Fruit fly (Drosophila melanogaster) Kc167 (cell line): ENCODE results near the gene AdoR.

Experiments used
- Myc ChIP-seq: fragments of >200 bp; optimal IDR thresholded peaks from 2 replicates; lab custom pipeline; 2017; ENCODE audit warnings: missing external identifiers
- Sin3A ChIP-seq: fragments of >200 bp; optimal IDR thresholded peaks from 2 replicates; lab custom pipeline; 2018; ENCODE audit warnings: missing external identifiers
- h ChIP-seq: fragments of >200 bp; optimal IDR thresholded peaks from 3 replicates; lab custom pipeline; 2018; ENCODE audit warnings: missing external identifiers
- insv ChIP-seq: fragments of >200 bp; optimal IDR thresholded peaks from 3 replicates; lab custom pipeline; 2018; ENCODE audit warnings: missing external identifiers
- psq ChIP-seq: fragments of >200 bp; optimal IDR thresholded peaks from 2 replicates; lab custom pipeline; 2017; ENCODE audit warnings: missing external identifiers
- ttk ChIP-seq: sonication (Bioruptor generic); optimal IDR thresholded peaks from 2 replicates; lab custom pipeline; 2017; ENCODE audit warnings: missing external identifiers

The AdoR gene

DNA sequence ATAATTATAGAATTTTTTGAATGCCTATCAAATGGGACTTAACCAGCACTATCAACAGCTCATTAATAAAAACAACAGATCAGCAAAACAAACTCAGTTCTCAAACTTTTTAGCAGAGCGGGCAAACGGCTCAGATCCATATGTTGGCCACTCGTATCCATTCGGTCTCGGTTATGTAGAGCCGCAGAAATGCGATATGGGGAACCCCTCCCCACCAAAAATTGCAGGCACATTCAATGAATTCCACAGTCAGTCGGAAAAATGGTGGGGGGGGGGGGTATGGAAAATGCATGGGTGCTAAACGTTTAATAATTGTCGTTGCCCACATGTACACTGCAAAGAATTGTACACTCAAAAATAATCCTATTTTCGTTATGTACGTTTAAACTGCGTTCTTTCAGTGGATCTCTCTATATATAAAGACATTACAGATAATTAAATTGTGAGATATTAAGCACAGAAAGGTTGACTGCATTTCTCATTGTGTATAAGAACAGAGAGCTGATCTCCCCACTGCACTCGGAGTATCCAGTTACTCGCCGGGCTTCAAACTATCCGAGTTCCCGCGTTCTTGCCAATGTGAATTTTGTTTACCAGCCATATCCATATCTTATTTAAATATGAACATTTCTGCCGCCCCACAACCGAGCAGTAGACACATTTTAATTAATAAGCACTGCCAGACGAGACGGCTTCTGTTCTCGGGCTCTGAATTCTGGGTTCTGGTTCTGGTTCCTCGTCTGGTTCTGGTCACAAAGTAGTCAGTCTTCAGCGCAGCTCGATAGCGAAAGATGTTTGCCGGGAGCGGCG lies 2.1 kb upstream of the AdoR start, which contains the start of gene CG15529:
CG15529 (plus strand) TSS at position 760 of the 810 bp plus-strand sequence.
- TF ChIP-seq ttk (lab: Kevin White, UChicago) = no peak
- TF ChIP-seq Myc (lab: Kevin White, UChicago) = no peak
- TF ChIP-seq psq = no peak
- TF ChIP-seq h (lab: Kevin White, UChicago) = no peak
- TF ChIP-seq Sin3A (lab: Kevin White, UChicago) = no peak
- TF ChIP-seq insv (lab: Kevin White, UChicago) = no peak

DNA sequence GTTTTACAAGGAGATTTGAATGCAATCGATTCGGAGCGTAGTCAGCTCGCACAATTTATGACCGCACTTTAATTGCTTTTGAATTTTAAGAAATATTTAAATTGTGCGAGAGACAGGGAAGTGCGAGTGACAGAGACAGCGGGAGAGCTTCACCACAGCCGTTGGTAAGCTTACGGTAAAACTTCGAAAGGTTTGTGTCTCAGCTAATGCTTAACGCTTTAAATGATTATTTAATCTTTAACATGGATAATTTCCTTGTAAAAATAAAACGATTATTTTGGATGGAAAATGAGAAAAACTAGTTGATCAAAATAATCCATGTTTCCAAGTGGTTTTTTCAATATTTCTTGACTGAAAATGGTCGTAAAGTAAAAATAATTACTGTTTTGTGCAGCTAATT lies 1.2 kb upstream of the AdoR start:
- no peak for TF ChIP-seq Myc (lab: Kevin White, UChicago)
- TF ChIP-seq h (lab: Kevin White, UChicago) = no peak
- no peak for TF ChIP-seq insv (lab: Kevin White, UChicago)
- TF ChIP-seq psq = no peak

DNA sequence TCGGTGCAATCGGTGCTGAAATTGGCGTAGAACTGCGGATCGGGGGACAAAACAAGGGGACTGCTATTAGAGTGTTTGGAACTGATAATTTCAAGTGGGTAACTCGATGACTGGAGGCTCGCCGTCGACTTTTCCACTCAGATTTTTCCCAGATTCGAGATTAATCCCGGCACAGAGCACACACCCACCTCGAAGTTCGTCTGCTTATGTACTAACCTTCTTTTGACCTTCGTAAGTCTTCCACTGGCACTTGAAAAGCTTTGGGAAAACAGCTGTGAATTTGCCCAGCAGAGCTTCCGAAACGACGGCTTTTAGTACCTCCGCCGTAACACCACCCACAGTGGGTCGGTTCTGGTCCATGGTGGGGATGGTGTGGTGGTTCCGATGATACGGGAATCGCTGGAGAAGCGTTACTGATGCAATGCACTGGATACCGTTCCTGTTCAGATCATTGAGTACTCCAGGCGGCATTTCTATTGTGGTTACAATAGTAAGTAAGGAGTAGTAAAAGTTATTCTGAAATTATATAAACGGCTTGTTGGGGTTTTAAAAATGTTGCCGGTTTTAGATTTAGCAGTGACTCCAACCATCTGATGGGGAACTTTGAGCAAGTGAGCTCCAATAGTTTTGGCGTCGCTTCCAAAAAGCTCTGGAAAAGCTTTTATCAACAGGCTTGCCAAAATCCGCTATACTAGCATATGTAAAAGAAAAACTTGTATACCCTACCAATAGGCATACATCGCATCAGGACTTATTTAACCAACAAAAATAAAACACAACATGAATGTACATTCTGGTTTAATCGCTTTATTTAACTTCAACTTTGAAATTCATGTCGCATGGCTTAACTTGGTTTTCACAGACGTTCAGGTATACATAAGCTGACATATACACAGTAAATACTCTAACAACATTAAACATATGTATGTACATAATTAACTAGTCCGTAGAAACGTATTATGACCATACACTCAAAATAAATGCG lies 15.1 kb downstream of the AdoR start, which contains the start of gene Tpi:
Tpi (minus strand) TSS at position 537 of the 985 bp plus-strand sequence.
- no peak for TF ChIP-seq Sin3A (lab: Kevin White, UChicago)
- no peak for TF ChIP-seq psq
- TF ChIP-seq insv (lab: Kevin White, UChicago) = no peak
- TF ChIP-seq Myc (lab: Kevin White, UChicago) = no peak
- no peak for TF ChIP-seq ttk (lab: Kevin White, UChicago)

DNA sequence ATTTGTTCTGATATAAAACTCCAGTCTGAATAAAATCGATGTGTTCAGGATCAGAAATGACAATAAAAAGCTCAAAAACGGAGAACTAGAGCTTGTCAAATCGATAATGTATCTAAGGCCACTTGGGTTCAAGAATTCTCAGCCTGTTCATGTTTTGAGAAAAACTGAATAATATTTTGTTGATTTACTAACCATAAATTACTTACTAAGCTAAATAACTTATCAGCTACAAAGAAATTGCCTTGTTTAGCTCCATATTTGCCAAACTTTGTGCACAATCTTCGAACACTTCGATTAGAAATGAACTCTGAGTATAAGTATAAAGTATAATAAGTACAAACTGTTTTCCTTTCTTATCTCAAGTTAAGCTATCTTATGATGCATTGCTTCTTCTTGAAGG lies 17.1 kb downstream of the AdoR start, which contains the start of gene CG31029:
CG31029 (minus strand) TSS at position 101 of the 400 bp plus-strand sequence.
- TF ChIP-seq ttk (lab: Kevin White, UChicago) (no peak), Sin3A (lab: Kevin White, UChicago) (no peak), psq (no peak), h (lab: Kevin White, UChicago) (no peak), Myc (lab: Kevin White, UChicago) (no peak), insv (lab: Kevin White, UChicago) (no peak)

DNA sequence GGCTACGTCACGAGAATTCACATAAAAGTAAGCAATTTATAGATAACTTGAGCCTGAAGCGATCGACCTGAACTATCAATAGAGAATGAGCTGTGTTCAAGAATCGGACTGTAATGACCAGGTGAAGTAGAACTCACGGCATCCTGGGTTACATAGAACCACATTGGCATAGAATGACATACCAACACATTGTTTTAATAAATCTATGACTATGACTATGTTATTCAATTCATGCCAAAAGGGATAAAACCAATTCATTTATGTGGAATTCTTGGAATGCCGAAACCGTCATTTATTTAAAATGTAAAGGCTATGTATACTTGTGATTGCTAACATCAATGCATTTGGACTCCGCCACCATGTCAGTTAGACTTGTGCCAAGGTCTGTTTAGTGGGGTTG lies 20.4 kb downstream of the AdoR start, which contains the start of gene Ppi1:
Ppi1 (minus strand) TSS at position 101 of the 400 bp plus-strand sequence.
- TF ChIP-seq h (lab: Kevin White, UChicago) = no peak
- no peak for TF ChIP-seq psq
- no peak for TF ChIP-seq Myc (lab: Kevin White, UChicago)
- no peak for TF ChIP-seq ttk (lab: Kevin White, UChicago)
- no peak for TF ChIP-seq insv (lab: Kevin White, UChicago)
- TF ChIP-seq Sin3A (lab: Kevin White, UChicago) = no peak

DNA sequence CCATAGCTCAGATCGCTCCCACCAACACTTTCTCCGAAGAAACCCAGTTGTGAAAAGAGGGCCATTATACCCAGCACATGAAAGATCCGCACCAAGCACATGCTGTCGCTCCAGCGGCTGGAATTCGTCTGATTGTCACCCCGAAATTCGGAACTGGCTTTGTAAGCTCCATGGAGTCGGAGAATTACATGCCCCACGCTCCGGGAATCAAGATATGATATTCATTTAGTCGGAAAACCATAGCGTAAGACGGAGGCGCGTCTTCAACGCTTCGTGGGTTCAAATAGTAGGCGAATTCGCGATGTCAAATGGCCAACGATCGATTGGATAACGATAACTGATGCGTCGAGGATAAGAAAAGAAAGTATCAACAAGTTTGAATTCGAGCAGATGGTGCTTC lies 24.8 kb downstream of the AdoR start, which contains the start of gene CG45073:
CG45073 (minus strand) TSS at position 101 of the 400 bp plus-strand sequence.
- TF ChIP-seq insv (lab: Kevin White, UChicago) (no peak), ttk (lab: Kevin White, UChicago) (no peak), h (lab: Kevin White, UChicago) (no peak), Sin3A (lab: Kevin White, UChicago) (no peak), psq (no peak), Myc (lab: Kevin White, UChicago) (no peak)

DNA sequence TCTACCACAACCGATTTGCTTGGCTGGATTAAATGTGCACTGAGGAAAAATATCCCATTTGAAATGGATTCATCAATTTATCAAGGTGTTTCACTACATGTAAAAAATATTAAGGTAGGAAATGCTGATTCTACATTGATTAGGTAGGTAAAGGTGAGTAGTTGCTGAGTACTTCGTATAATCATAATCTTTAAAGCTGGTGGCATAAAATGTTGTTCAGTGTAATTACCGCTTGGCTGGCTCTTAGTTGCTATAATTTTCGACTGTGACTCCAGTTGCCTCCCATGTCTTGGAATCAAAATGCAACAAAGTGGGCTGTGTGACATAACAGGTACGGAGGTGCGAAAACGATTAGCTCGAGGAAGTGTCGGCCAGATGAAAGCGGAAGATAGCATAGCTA lies 26.2 kb downstream of the AdoR start, which contains the start of gene CG45072:
CG45072 (minus strand) TSS at position 101 of the 400 bp plus-strand sequence.
- no peak for TF ChIP-seq Myc (lab: Kevin White, UChicago)
- no peak for TF ChIP-seq psq
- TF ChIP-seq Sin3A (lab: Kevin White, UChicago) = no peak
- no peak for TF ChIP-seq ttk (lab: Kevin White, UChicago)
- no peak for TF ChIP-seq h (lab: Kevin White, UChicago)
- TF ChIP-seq insv (lab: Kevin White, UChicago) = no peak

DNA sequence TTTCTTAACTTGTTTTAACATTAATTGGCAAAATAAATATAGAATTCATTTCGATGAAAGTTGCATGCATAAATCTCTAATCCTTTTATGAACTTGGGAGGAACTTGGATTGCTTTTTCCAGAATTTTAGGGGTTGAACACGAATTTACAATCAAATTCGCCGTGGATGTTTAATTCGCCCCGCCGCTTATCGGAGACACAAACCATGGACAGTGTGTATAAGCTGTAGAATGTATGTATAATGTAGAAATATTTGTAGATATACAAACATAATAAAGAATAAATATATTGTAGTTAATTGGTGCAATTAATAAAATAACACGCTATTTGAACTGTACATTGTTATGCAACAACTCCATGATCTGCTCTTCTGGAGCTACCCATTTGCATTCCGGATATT lies 27.7 kb downstream of the AdoR start:
- TF ChIP-seq insv (lab: Kevin White, UChicago) (no peak), h (lab: Kevin White, UChicago) (no peak), Sin3A (lab: Kevin White, UChicago) (no peak), psq (no peak), ttk (lab: Kevin White, UChicago) (no peak), Myc (lab: Kevin White, UChicago) (no peak)

DNA sequence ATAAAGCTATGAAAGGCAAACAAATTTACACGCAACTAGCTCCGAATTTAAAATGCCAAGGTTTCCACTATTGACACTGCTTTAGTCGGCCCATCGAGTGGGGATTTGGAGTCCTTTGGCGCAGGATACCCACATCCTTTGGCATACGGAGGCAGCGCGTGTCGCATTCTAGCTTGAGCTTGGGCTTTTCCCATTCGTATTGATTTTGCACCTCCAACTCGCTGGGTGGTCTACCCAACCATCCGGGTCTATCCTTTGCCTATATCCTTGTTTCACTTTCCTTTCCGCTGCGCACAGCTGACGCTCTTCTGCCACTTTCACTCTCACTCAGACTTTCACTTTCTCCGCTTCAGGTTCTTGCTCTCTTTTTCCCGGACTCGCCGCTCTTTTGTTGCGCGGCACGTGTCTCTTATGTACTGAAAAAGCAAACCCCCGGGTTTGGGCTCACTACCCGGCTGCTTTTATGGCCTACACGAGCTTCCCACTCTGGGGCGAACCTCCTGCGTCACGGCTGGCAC lies 35.1 kb downstream of the AdoR start:
- no peak for TF ChIP-seq Sin3A (lab: Kevin White, UChicago)
- TF ChIP-seq ttk (lab: Kevin White, UChicago) = no peak
- TF ChIP-seq Myc (lab: Kevin White, UChicago) = no peak
- TF ChIP-seq h (lab: Kevin White, UChicago) = no peak
- no peak for TF ChIP-seq insv (lab: Kevin White, UChicago)
- no peak for TF ChIP-seq psq

DNA sequence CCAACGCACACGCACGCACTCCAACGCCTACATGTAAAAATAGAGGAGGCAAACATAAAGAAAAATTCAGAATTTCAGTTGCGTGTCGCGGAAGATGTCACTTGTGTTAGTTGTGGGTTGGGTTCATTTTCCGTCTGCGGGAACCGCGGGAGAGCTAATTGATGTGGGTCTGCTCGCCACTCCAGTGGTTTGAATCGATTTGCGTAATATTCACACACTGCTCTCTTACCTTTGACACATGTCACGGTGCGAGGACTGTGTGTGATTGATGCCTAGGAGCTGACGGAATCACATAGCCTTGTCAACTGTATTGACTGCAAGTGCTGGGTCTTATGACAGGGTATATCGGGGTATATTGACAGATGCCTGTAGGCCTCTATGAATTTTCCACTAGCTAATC lies 38.4 kb downstream of the AdoR start:
- TF ChIP-seq psq = no peak
- no peak for TF ChIP-seq Sin3A (lab: Kevin White, UChicago)
- no peak for TF ChIP-seq Myc (lab: Kevin White, UChicago)

DNA sequence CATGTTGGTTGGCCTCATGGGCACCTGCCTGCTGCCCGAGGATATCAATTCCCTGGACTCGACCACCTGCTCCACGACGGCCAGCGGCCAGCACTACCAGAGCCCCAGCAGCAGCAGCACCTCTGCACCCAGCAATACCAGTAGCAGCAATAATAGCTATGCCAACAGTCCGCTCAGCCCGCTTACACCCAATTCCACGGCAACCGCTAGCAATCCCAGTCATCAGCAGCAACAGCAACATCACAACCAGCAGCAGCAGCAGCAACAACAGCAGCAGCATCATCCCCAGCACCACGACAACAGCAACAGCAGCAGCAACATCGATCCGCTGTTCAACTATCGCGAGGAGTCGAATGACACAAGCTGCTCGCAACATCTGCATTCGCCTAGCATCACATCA lies 40.0 kb downstream of the AdoR start:
- TF ChIP-seq Sin3A (lab: Kevin White, UChicago) (no peak), Myc (lab: Kevin White, UChicago) (no peak), insv (lab: Kevin White, UChicago) (no peak), h (lab: Kevin White, UChicago) (no peak)
